Fruit fly (Drosophila melanogaster): Measurements from ENCODE around the gene CG42590.

The CG42590 gene

dm6 chr3L:8096106-8096558 is 27.1 kb upstream of the CG42590 start (continued):
- peak; percentile 91 for TF ChIP-seq E2f1 (GFP tag; IDR thresholded peaks at IDR 0.05)
- no peak for TF ChIP-seq CG16813 (GFP tag; IDR thresholded peaks at IDR 0.05; ENCODE audit: partially characterized antibody)
- TF ChIP-seq CG10147 (GFP tag; optimal IDR thresholded peaks at IDR 0.05), result peak; percentile 98
- TF ChIP-seq twi (tag; optimal IDR thresholded peaks at IDR 0.05), result no peak
- TF ChIP-seq dmrt99B (tag; optimal IDR thresholded peaks at IDR 0.05), result peak; percentile 96
- peak; percentile 27 for TF ChIP-seq btn (GFP tag; optimal IDR thresholded peaks at IDR 0.05)
- TF ChIP-seq Dip2 (GFP tag; IDR thresholded peaks at IDR 0.05), result peak; percentile 59
- TF ChIP-seq tio (GFP tag; optimal IDR thresholded peaks at IDR 0.05), result peak; percentile 95
- TF ChIP-seq br (optimal IDR thresholded peaks at IDR 0.05), result no peak
- TF ChIP-seq Dip3 (GFP tag; optimal IDR thresholded peaks at IDR 0.05), result peak; percentile 87
- peak; percentile 94 for TF ChIP-seq CG12155 (GFP tag; optimal IDR thresholded peaks at IDR 0.05)
- TF ChIP-seq CG2889 (GFP tag; IDR thresholded peaks at IDR 0.05), result peak; percentile 93
- peak; percentile 67 for TF ChIP-seq CG3838 (GFP tag; optimal IDR thresholded peaks at IDR 0.05)
- no peak for TF ChIP-seq Sry-β (GFP tag; optimal IDR thresholded peaks at IDR 0.05)
- TF ChIP-seq lov (optimal IDR thresholded peaks at IDR 0.05), result no peak
- TF ChIP-seq lov (GFP tag; IDR thresholded peaks at IDR 0.05), result peak; percentile 60; the same call in 1 of the 3 replicates
- peak; percentile 88 for TF ChIP-seq CG14667 (GFP tag; IDR thresholded peaks at IDR 0.05)
- peak; percentile 97 for TF ChIP-seq rib (GFP tag; IDR thresholded peaks at IDR 0.05)
- peak; percentile 94 for TF ChIP-seq CG10366 (GFP tag; IDR thresholded peaks at IDR 0.05)
- TF ChIP-seq CG10565 (GFP tag; optimal IDR thresholded peaks at IDR 0.05), result peak; percentile 10
- no peak for TF ChIP-seq CG15479 (GFP tag; optimal IDR thresholded peaks at IDR 0.05)
- TF ChIP-seq CG14710 (tag; optimal IDR thresholded peaks at IDR 0.05), result peak; percentile 45
- peak; percentile 90 for TF ChIP-seq vvl (GFP tag; IDR thresholded peaks at IDR 0.05)
- TF ChIP-seq CG6765 (GFP tag; optimal IDR thresholded peaks at IDR 0.05), result peak; percentile 95
- TF ChIP-seq CG4424 (GFP tag; optimal IDR thresholded peaks at IDR 0.05), result peak; percentile 88
- TF ChIP-seq nerfin-1 (tag; optimal IDR thresholded peaks at IDR 0.05), result peak; percentile 65
- TF ChIP-seq nom (GFP tag; optimal IDR thresholded peaks at IDR 0.05), result no peak
- peak; percentile 61 for TF ChIP-seq CG8290 (GFP tag; optimal IDR thresholded peaks at IDR 0.05)
- TF ChIP-seq CG8290 (tag; optimal IDR thresholded peaks at IDR 0.05), result peak in 1 of 2 experiments; percentile 74
- no peak for TF ChIP-seq aop (GFP tag; IDR thresholded peaks at IDR 0.05)
- TF ChIP-seq eyg (GFP tag; optimal IDR thresholded peaks at IDR 0.05), result peak; percentile 76
- TF ChIP-seq CG8478 (optimal IDR thresholded peaks at IDR 0.05), result no peak
- TF ChIP-seq ara (GFP tag; IDR thresholded peaks at IDR 0.05), result peak; percentile 69
- TF ChIP-seq tap (tag; optimal IDR thresholded peaks at IDR 0.05), result peak; percentile 89
- TF ChIP-seq CkIIα-i1 (GFP tag; IDR thresholded peaks at IDR 0.05), result 0 out of 2 replicates have a peak, but pooled peaks have one; percentile 29
- peak; percentile 99 for TF ChIP-seq CG18599 (GFP tag; optimal IDR thresholded peaks at IDR 0.05)
- peak; percentile 44 for TF ChIP-seq CG8089 (GFP tag; optimal IDR thresholded peaks at IDR 0.05)
- no peak for TF ChIP-seq yki (optimal IDR thresholded peaks at IDR 0.05)
- TF ChIP-seq Hr78 (GFP tag; optimal IDR thresholded peaks at IDR 0.05), result peak in 1 of 2 experiments; percentile 61
- TF ChIP-seq crp (GFP tag; optimal IDR thresholded peaks at IDR 0.05), result peak in 1 of 2 experiments; percentile 56
- TF ChIP-seq gro (GFP tag; optimal IDR thresholded peaks at IDR 0.05), result peak; percentile 94
- peak; percentile 69 for TF ChIP-seq gcm2 (GFP tag; optimal IDR thresholded peaks at IDR 0.05)
- TF ChIP-seq CG10274 (GFP tag; optimal IDR thresholded peaks at IDR 0.05), result peak; percentile 86
- TF ChIP-seq CG3995 (GFP tag; optimal IDR thresholded peaks at IDR 0.05), result peak; percentile 76
- TF ChIP-seq tin (GFP tag; optimal IDR thresholded peaks at IDR 0.05), result peak; percentile 90
- peak; percentile 67 for TF ChIP-seq jumu (GFP tag; optimal IDR thresholded peaks at IDR 0.05)
- TF ChIP-seq CG10979 (tag; optimal IDR thresholded peaks at IDR 0.05), result peak; percentile 75
- peak; percentile 72 for TF ChIP-seq emc (GFP tag; optimal IDR thresholded peaks at IDR 0.05)
- peak; percentile 88 for TF ChIP-seq Taf1 (GFP tag; IDR thresholded peaks at IDR 0.05)
- TF ChIP-seq bbx (GFP tag; IDR thresholded peaks at IDR 0.05; ENCODE audit: partially characterized antibody), result no peak; the same call in 1 of the 2 replicates

Measured in whole organism, embryonic.